Worm (Caenorhabditis elegans): Measurements from ENCODE around the gene R02E12.5.

ce11 chrX:4018566-4019182 is 21.5 kb downstream of the R02E12.5 start:
- no peak for TF ChIP-seq lin-13 (tag; optimal IDR thresholded peaks at IDR 0.05)
- no peak for TF ChIP-seq unc-39 (tag; optimal IDR thresholded peaks at IDR 0.05)
- TF ChIP-seq ces-1 (GFP tag; optimal IDR thresholded peaks at IDR 0.05), result no peak
- TF ChIP-seq hlh-1 (tag; optimal IDR thresholded peaks at IDR 0.05), result no peak

Measured in whole organism, mixed stage, embryonic.